Worm (Caenorhabditis elegans) whole organism, L4 larva: ENCODE data around the gene R05G6.1.
A peak's percentile ranks its signal among the peaks of the same experiment; 100 is the strongest.

ENCODE experiments used
- D1046.2 ChIP-seq: fragments of 200-800 bp; sonication (Bioruptor generic); IDR thresholded peaks from 2 replicates; pipeline ENCODE4 v1.3.6; 2022; ENCODE audit warnings: missing genetic modification characterization, missing compliant biosample characterization
- F26F4.8 ChIP-seq: fragments of 200-800 bp; sonication (Bioruptor generic); conservative IDR thresholded peaks from 2 replicates; pipeline ENCODE4 v1.3.6; 2022; ENCODE audit warnings: missing genetic modification characterization, missing compliant biosample characterization
- F37D6.2 ChIP-seq: sonication (generic microtip); optimal IDR thresholded peaks from 2 replicates; lab custom pipeline; 2016; ENCODE audit warnings: mild to moderate bottlenecking, missing genetic modification characterization, missing compliant biosample characterization
- F44E2.7 ChIP-seq: fragments of 200-800 bp; sonication (Bioruptor generic); IDR thresholded peaks from 2 replicates; pipeline ENCODE4 v2.1.2; 2022; ENCODE audit warnings: missing genetic modification characterization, missing compliant biosample characterization
- F49E8.2 ChIP-seq: sonication (generic microtip); optimal IDR thresholded peaks from 2 replicates; lab custom pipeline; 2016; ENCODE audit warnings: missing compliant biosample characterization, mild to moderate bottlenecking, missing genetic modification characterization, borderline replicate concordance
- R02D3.7 ChIP-seq: fragments of 150-350 bp; sonication (generic microtip); optimal IDR thresholded peaks from 3 replicates; lab custom pipeline; 2014; ENCODE audit warnings: missing biosample characterization, missing genetic modification characterization
- T26A8.4 ChIP-seq: fragments of 200-800 bp; sonication (Bioruptor generic); IDR thresholded peaks from 2 replicates; pipeline ENCODE4 v1.3.6; 2022; ENCODE audit warnings: missing genetic modification characterization, missing compliant biosample characterization
- Y105C5A.15 ChIP-seq: fragments of 200-800 bp; sonication (Bioruptor generic); IDR thresholded peaks from 2 replicates; pipeline ENCODE4 v1.3.6; 2022; ENCODE audit warnings: missing genetic modification characterization, missing compliant biosample characterization
- Y75B8A.6 ChIP-seq: fragments of 200-800 bp; sonication (Bioruptor generic); IDR thresholded peaks from 2 replicates; pipeline ENCODE4 v1.3.6; 2022; ENCODE audit warnings: missing genetic modification reagents, missing genetic modification characterization, missing compliant biosample characterization
- aha-1 ChIP-seq: fragments of 150-350 bp; peaks from one replicate; lab custom pipeline; 2014; ENCODE audit warnings: missing biosample characterization, missing genetic modification characterization
- ama-1 ChIP-seq: fragments of 150-350 bp; optimal IDR thresholded peaks from 2 replicates; lab custom pipeline; 2014; ENCODE audit warnings: inconsistent platforms, mixed read lengths
- ceh-28 ChIP-seq: fragments of 150-350 bp; optimal IDR thresholded peaks from 2 replicates; lab custom pipeline; 2014; ENCODE audit warnings: missing biosample characterization, missing genetic modification reagents, missing genetic modification characterization
- ceh-44 ChIP-seq: fragments of 200-800 bp; sonication (Bioruptor generic); IDR thresholded peaks from 2 replicates; pipeline ENCODE4 v1.3.6; 2022; ENCODE audit warnings: missing genetic modification reagents, missing genetic modification characterization, missing compliant biosample characterization
- daf-8 ChIP-seq: fragments of 200-800 bp; sonication (Bioruptor generic); IDR thresholded peaks from 2 replicates; pipeline ENCODE4 v1.3.6; 2022; ENCODE audit warnings: missing genetic modification characterization, missing compliant biosample characterization
- dmd-6 ChIP-seq: fragments of 200-800 bp; sonication (Bioruptor generic); IDR thresholded peaks from 2 replicates; pipeline ENCODE4 v1.3.6; 2022; ENCODE audit warnings: missing genetic modification reagents, missing genetic modification characterization, missing compliant biosample characterization
- dmd-8 ChIP-seq: fragments of 200-800 bp; sonication (Bioruptor generic); IDR thresholded peaks from 2 replicates; pipeline ENCODE4 v1.3.6; 2022; ENCODE audit warnings: missing genetic modification characterization, missing compliant biosample characterization
- dmd-9 ChIP-seq: fragments of 200-800 bp; sonication (Bioruptor generic); IDR thresholded peaks from 2 replicates; pipeline ENCODE4 v1.3.6; 2022; ENCODE audit warnings: missing genetic modification reagents, missing genetic modification characterization, missing compliant biosample characterization
- duxl-1 ChIP-seq: sonication (generic microtip); optimal IDR thresholded peaks from 2 replicates; lab custom pipeline; 2016; ENCODE audit warnings: mild to moderate bottlenecking, missing genetic modification characterization, moderate library complexity, missing compliant biosample characterization; ENCODE audit not compliant: poor library complexity
- egl-43 ChIP-seq: fragments of 200-800 bp; sonication (Bioruptor generic); IDR thresholded peaks from 2 replicates; pipeline ENCODE4 v1.3.6; 2022; ENCODE audit warnings: missing genetic modification reagents, missing genetic modification characterization, missing compliant biosample characterization
- fos-1 ChIP-seq: fragments of 150-350 bp; optimal IDR thresholded peaks from 2 replicates; lab custom pipeline; 2014; ENCODE audit warnings: missing biosample characterization, missing genetic modification characterization
- gei-8 ChIP-seq: fragments of 200-800 bp; sonication (Bioruptor generic); optimal IDR thresholded peaks from 2 replicates; lab custom pipeline; 2018; ENCODE audit warnings: mild to moderate bottlenecking, missing genetic modification characterization, missing compliant biosample characterization
- hlh-30 ChIP-seq: sonication (generic microtip); optimal IDR thresholded peaks from 2 replicates; lab custom pipeline; 2017; ENCODE audit warnings: antibody characterized with exemption, mild to moderate bottlenecking, missing genetic modification characterization, missing compliant biosample characterization; ENCODE audit not compliant: insufficient read depth
- lin-1 ChIP-seq: fragments of 200-800 bp; sonication (Bioruptor generic); IDR thresholded peaks from 2 replicates; pipeline ENCODE4 v1.3.6; 2022; ENCODE audit warnings: missing genetic modification reagents, missing genetic modification characterization, missing compliant biosample characterization
- lin-15B ChIP-seq: fragments of 150-350 bp; sonication (generic microtip); optimal IDR thresholded peaks from 3 replicates; lab custom pipeline; 2014; ENCODE audit warnings: missing biosample characterization, missing genetic modification characterization
- lin-38 ChIP-seq: fragments of 200-800 bp; sonication (Bioruptor generic); IDR thresholded peaks from 2 replicates; pipeline ENCODE4 v1.3.6; 2022; ENCODE audit warnings: missing genetic modification reagents, missing genetic modification characterization, missing compliant biosample characterization
- lin-39 ChIP-seq: fragments of 150-350 bp; optimal IDR thresholded peaks from 2 replicates; lab custom pipeline; 2014; ENCODE audit warnings: missing biosample characterization, missing genetic modification reagents, missing genetic modification characterization
- mdt-29 ChIP-seq: fragments of 200-800 bp; sonication (Bioruptor generic); IDR thresholded peaks from 2 replicates; pipeline ENCODE4 v1.3.6; 2022; ENCODE audit warnings: missing genetic modification reagents, missing genetic modification characterization, missing compliant biosample characterization
- mep-1 ChIP-seq: fragments of 150-350 bp; sonication (generic microtip); optimal IDR thresholded peaks from 3 replicates; lab custom pipeline; 2014; ENCODE audit warnings: missing biosample characterization, missing genetic modification characterization
- mxl-2 ChIP-seq: fragments of 200-800 bp; sonication (Bioruptor generic); conservative IDR thresholded peaks from 2 replicates; pipeline ENCODE4 v1.3.6; 2022; ENCODE audit warnings: missing genetic modification reagents, missing genetic modification characterization, missing compliant biosample characterization
- nhr-237 ChIP-seq: sonication (generic microtip); optimal IDR thresholded peaks from 2 replicates; lab custom pipeline; 2017; ENCODE audit warnings: missing biosample characterization, missing genetic modification characterization
- nhr-48 ChIP-seq: sonication (generic microtip); optimal IDR thresholded peaks from 2 replicates; lab custom pipeline; 2016; ENCODE audit warnings: mild to moderate bottlenecking, missing genetic modification characterization, missing compliant biosample characterization
- nhr-6 ChIP-seq: fragments of 150-350 bp; optimal IDR thresholded peaks from 2 replicates; lab custom pipeline; 2014; ENCODE audit warnings: missing biosample characterization, missing genetic modification characterization
- nhr-77 ChIP-seq: fragments of 150-350 bp; optimal IDR thresholded peaks from 2 replicates; lab custom pipeline; 2014; ENCODE audit warnings: missing biosample characterization, missing genetic modification characterization
- php-3 ChIP-seq: fragments of 200-800 bp; sonication (Bioruptor generic); IDR thresholded peaks from 2 replicates; pipeline ENCODE4 v1.3.6; 2022; ENCODE audit warnings: missing genetic modification reagents, missing genetic modification characterization, missing compliant biosample characterization
- rbr-2 ChIP-seq: sonication (generic microtip); optimal IDR thresholded peaks from 2 replicates; lab custom pipeline; 2016; ENCODE audit warnings: missing genotype, missing genetic modification characterization, missing compliant biosample characterization
- sdz-12 ChIP-seq: fragments of 200-800 bp; sonication (Bioruptor generic); optimal IDR thresholded peaks from 2 replicates; lab custom pipeline; 2018; ENCODE audit warnings: mild to moderate bottlenecking, missing genetic modification characterization, missing compliant biosample characterization
- set-16 ChIP-seq: fragments of 200-800 bp; sonication (Bioruptor generic); IDR thresholded peaks from 2 replicates; pipeline ENCODE4 v1.3.6; 2022; ENCODE audit warnings: missing genetic modification reagents, missing genetic modification characterization, missing compliant biosample characterization
- spr-1 ChIP-seq: sonication (generic microtip); optimal IDR thresholded peaks from 2 replicates; lab custom pipeline; 2016; ENCODE audit warnings: mild to moderate bottlenecking, missing genetic modification characterization, missing compliant biosample characterization
- tag-97 ChIP-seq: fragments of 200-800 bp; sonication (Bioruptor generic); IDR thresholded peaks from 2 replicates; pipeline ENCODE4 v1.3.6; 2022; ENCODE audit warnings: missing genetic modification characterization, missing compliant biosample characterization
- tra-1 ChIP-seq: fragments of 200-800 bp; sonication (Bioruptor generic); IDR thresholded peaks from 2 replicates; pipeline ENCODE4 v1.3.6; 2022; ENCODE audit warnings: missing genetic modification reagents, missing genetic modification characterization, missing compliant biosample characterization
- unc-130 ChIP-seq: sonication (generic microtip); optimal IDR thresholded peaks from 2 replicates; lab custom pipeline; 2016; ENCODE audit warnings: missing genetic modification reagents, missing genetic modification characterization, missing compliant biosample characterization
- unc-62 ChIP-seq, 3 experiments: fragments of 150-350 bp in 1 of 3; sonication (generic microtip); optimal IDR thresholded peaks in 2 of 3; peaks in 1 of 3; 1 replicate in 1 of 3; 2 replicates in 2 of 3; lab custom pipeline; 2014 to 2017; ENCODE audit warnings: missing biosample characterization in 3 of 3, missing genetic modification characterization in 3 of 3, missing genetic modification reagents in 3 of 3, missing genotype in 1 of 3
- zag-1 ChIP-seq: fragments of 150-350 bp; optimal IDR thresholded peaks from 2 replicates; lab custom pipeline; 2014; ENCODE audit warnings: missing biosample characterization, missing genetic modification characterization
- zfp-2 ChIP-seq: sonication (generic microtip); optimal IDR thresholded peaks from 2 replicates; lab custom pipeline; 2016; ENCODE audit warnings: mild to moderate bottlenecking, missing genetic modification characterization, missing compliant biosample characterization
- ztf-7 ChIP-seq: fragments of 150-350 bp; optimal IDR thresholded peaks from 2 replicates; lab custom pipeline; 2014; ENCODE audit warnings: missing biosample characterization, missing genetic modification characterization

R05G6.1 gene

DNA sequence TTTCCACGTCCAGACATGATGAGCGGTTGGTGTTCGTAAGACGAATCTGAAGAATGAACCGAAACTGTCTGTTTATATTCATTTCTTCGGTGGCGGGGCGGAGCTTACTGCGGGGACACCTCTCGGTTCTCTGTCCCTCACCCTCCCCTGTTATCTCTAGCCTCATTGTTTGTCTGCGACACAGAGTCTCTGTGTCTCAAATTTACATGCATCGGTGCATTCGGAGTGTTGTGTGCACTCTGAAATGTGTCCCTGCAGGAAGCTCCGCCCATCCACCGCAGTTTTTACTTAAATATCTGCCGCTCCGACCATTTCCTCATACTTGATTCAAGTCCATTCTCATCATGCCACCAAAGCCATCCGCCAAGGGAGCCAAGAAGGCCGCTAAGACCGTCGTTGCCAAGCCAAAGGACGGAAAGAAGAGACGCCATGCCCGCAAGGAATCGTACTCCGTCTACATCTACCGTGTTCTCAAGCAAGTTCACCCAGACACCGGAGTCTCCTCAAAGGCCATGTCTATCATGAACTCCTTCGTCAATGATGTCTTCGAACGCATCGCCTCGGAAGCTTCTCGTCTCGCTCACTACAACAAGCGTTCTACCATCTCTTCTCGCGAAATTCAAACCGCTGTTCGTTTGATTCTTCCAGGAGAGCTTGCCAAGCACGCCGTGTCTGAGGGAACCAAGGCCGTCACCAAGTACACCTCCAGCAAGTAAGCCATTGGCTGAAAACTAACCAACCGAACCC, 46.1 kb upstream of the R05G6.1 start, which contains the start of the genes his-61 and his-62 (continued):
- TF ChIP-seq zfp-2 (tag; lab: Kevin White, UChicago) (no peak), daf-8 (GFP tag; lab: Robert Waterston, UW) (no peak), mxl-2 (GFP tag; lab: Robert Waterston, UW) (no peak), hlh-30 (tag; lab: Kevin White, UChicago) (peak; percentile 11), gei-8 (GFP tag; lab: Kevin White, UChicago) (no peak), ceh-44 (GFP tag; lab: Robert Waterston, UW) (no peak), T26A8.4 (GFP tag; lab: Robert Waterston, UW) (peak; percentile 70), F49E8.2 (tag; lab: Kevin White, UChicago) (peak; percentile 10), nhr-48 (tag; lab: Kevin White, UChicago) (peak; percentile 97), ceh-28 (tag; lab: Kevin White, UChicago) (no peak), mep-1 (tag; lab: Kevin White, UChicago) (peak; percentile 90), unc-130 (GFP tag; lab: Kevin White, UChicago) (no peak), ztf-7 (tag; lab: Kevin White, UChicago) (no peak), zag-1 (no peak), dmd-6 (GFP tag; lab: Robert Waterston, UW) (peak; percentile 79), tag-97 (GFP tag; lab: Robert Waterston, UW) (no peak), F44E2.7 (GFP tag; lab: Robert Waterston, UW) (no peak; the same call in 1 of the 2 replicates), lin-1 (GFP tag; lab: Robert Waterston, UW) (peak; percentile 45; the same call in 1 of the 2 replicates), php-3 (GFP tag; lab: Robert Waterston, UW) (0 out of 2 replicates have a peak, but pooled peaks have one; percentile 25), F37D6.2 (tag; lab: Kevin White, UChicago) (no peak), Y75B8A.6 (GFP tag; lab: Robert Waterston, UW) (no peak), aha-1 (tag; lab: Kevin White, UChicago) (peak; percentile 82), duxl-1 (tag; lab: Kevin White, UChicago) (peak; percentile 52), nhr-77 (tag; lab: Kevin White, UChicago) (peak; percentile 20), lin-15B (no peak)

DNA sequence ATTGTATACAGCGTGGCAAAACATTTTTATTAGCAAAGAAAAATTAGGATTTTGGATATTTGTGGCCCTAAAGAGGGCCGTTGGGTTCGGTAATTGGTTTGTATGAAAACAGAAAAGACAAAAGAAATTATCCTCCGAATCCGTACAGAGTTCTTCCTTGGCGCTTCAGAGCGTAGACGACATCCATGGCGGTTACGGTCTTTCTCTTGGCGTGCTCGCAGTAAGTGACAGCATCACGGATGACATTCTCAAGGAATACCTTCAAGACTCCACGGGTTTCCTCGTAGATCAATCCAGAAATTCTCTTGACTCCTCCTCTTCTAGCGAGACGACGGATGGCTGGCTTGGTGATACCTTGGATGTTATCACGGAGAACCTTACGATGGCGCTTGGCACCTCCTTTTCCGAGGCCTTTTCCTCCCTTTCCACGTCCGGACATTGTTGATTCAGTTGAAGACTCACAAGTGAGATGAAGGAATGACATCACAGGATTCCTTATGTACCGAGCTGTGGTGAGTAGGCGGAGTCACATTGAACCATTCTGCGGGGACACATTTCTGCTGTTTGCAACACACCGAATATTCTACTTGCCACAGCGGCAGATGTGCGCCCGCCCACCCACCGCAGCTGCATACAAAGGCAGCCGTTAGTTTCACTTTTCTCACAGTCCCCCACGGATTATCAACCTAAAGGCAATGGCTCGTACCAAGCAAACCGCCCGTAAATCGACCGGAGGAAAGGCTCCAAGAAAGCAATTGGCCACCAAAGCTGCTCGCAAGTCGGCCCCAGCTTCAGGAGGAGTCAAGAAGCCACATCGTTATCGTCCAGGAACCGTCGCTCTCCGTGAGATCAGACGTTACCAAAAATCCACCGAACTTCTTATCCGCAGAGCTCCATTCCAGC, 44.7 kb upstream of the R05G6.1 start, which contains the start of the genes his-60 and his-59:
Gene his-60, minus strand, starts transcription at position 439 of the 903 bp plus-strand sequence.
Gene his-59, plus strand, starts transcription at position 696 of the 903 bp plus-strand sequence.
- TF ChIP-seq fos-1 (no peak), Y75B8A.6 (GFP tag; lab: Robert Waterston, UW) (no peak), egl-43 (GFP tag; lab: Robert Waterston, UW) (peak; percentile 77), unc-62 (GFP tag; optimal IDR thresholded peaks at IDR 0.05 in 1 of 2; lab: Kevin White, UChicago) (no peak), unc-62 (tag; optimal IDR thresholded peaks at IDR 0.05; lab: Kevin White, UChicago) (no peak), lin-39 (tag; lab: Kevin White, UChicago) (no peak), Y105C5A.15 (GFP tag; lab: Robert Waterston, UW) (peak; percentile 50; the same call in 1 of the 2 replicates), nhr-48 (tag; lab: Kevin White, UChicago) (peak; percentile 82), mdt-29 (GFP tag; lab: Robert Waterston, UW) (peak; percentile 26; the same call in 1 of the 2 replicates), D1046.2 (0 out of 2 replicates have a peak, but pooled peaks have one; percentile 31), lin-38 (GFP tag; lab: Robert Waterston, UW) (peak; percentile 48), nhr-6 (tag; lab: Kevin White, UChicago) (peak; percentile 82), php-3 (GFP tag; lab: Robert Waterston, UW) (peak; percentile 59; the same call in 1 of the 2 replicates), R02D3.7 (tag; lab: Kevin White, UChicago) (no peak), dmd-8 (GFP tag; lab: Robert Waterston, UW) (peak; percentile 84), tra-1 (GFP tag; lab: Robert Waterston, UW) (peak; percentile 42; the same call in 1 of the 2 replicates), set-16 (GFP tag; lab: Robert Waterston, UW) (peak; percentile 71), aha-1 (tag; lab: Kevin White, UChicago) (peak; percentile 51), sdz-12 (GFP tag; lab: Kevin White, UChicago) (no peak), rbr-2 (tag; lab: Kevin White, UChicago) (peak; percentile 55), ama-1 (lab: Kevin White, UChicago) (peak; percentile 50), mep-1 (tag; lab: Kevin White, UChicago) (no peak), spr-1 (no peak), lin-15B (no peak), dmd-9 (GFP tag; lab: Robert Waterston, UW) (no peak), nhr-237 (tag; lab: Kevin White, UChicago) (no peak), unc-130 (GFP tag; lab: Kevin White, UChicago) (no peak), F26F4.8 (GFP tag; lab: Robert Waterston, UW) (peak; percentile 63)
